Worm (Caenorhabditis elegans) whole organism, early embryonic: ENCODE data around the gene popl-5.

ENCODE experiments used
- F13C5.2 ChIP-seq: sonication (generic microtip); optimal IDR thresholded peaks from 2 replicates; lab custom pipeline; 2017; ENCODE audit warnings: mild to moderate bottlenecking, missing genetic modification characterization, inconsistent platforms, missing compliant biosample characterization
- ama-1 ChIP-seq: fragments of 150-350 bp; optimal IDR thresholded peaks from 2 replicates; lab custom pipeline; 2014
- ceh-13 ChIP-seq: fragments of 200-800 bp; sonication (Bioruptor generic); optimal IDR thresholded peaks from 2 replicates; lab custom pipeline; 2018; ENCODE audit warnings: mild to moderate bottlenecking, missing genetic modification characterization, missing compliant biosample characterization
- hmg-4 ChIP-seq: fragments of 200-800 bp; sonication (Bioruptor generic); optimal IDR thresholded peaks from 2 replicates; lab custom pipeline; 2018; ENCODE audit warnings: mild to moderate bottlenecking, missing genetic modification characterization, missing compliant biosample characterization

DNA sequence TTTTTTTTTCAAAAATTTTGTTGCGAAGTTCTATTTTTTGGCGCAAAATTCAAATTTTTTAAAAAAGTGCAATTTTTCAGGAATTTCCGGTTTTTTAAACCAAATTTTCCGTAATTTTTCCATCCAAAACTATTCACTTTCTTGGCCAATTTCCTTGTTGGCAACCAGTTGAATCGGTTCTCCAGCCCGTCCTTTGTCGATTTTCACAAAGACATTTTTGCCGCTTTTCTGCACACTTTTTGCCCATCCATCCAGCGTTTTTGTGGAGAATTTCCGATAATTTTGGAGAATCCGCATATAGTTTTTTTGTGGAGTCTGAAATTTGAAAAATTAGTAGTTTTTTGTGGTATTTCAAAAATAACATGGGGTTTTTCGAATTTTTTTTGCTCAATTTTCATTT lies 5.3 kb upstream of the popl-5 start:
- TF ChIP-seq ceh-13 (GFP tag; lab: Kevin White, UChicago) (no peak), ama-1 (lab: Kevin White, UChicago) (no peak), hmg-4 (GFP tag; lab: Kevin White, UChicago) (no peak), F13C5.2 (tag; lab: Kevin White, UChicago) (no peak)
